Worm (Caenorhabditis elegans): ENCODE measurements around the gene zipt-13.

The zipt-13 gene

DNA sequence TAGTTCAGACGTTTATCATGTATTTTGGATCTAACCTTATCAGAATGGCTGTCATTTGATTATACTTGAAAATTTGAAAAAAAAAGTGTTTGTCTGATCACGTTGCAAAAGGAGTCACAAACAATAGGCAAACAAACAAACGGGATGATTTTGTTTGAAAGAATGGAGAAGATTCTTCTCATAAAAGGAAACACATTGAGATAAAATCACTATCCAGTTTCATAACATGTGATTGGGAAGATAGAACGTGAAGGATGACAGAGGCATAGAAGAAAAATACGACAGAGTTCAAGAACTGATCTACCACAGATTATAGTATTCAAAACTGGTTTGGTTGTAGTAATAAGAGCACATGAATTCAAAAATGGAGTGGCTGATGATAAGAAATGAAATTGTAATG is 18.0 kb downstream of the zipt-13 start, which contains the start of gene F44A6.5 (continued):
- no peak for TF ChIP-seq zag-1 (tag; optimal IDR thresholded peaks at IDR 0.05)
- TF ChIP-seq nhr-42 (GFP tag; IDR thresholded peaks at IDR 0.05): 0 out of 2 replicates have a peak, but pooled peaks have one; percentile 1
- TF ChIP-seq dve-1 (tag; optimal IDR thresholded peaks at IDR 0.05; ENCODE audit: insufficient read depth): peak; percentile 91
- no peak for TF ChIP-seq ceh-32 (tag; optimal IDR thresholded peaks at IDR 0.05; ENCODE audit: poor library complexity)
- TF ChIP-seq tra-1 (GFP tag; IDR thresholded peaks at IDR 0.05): no peak
- TF ChIP-seq nhr-11 (tag; optimal IDR thresholded peaks at IDR 0.05): peak; percentile 40
- no peak for TF ChIP-seq ceh-28 (tag; optimal IDR thresholded peaks at IDR 0.05)
- TF ChIP-seq dmd-6 (GFP tag; IDR thresholded peaks at IDR 0.05): peak; percentile 56; the same call in 1 of the 2 replicates
- no peak for TF ChIP-seq tag-97 (GFP tag; IDR thresholded peaks at IDR 0.05)
- TF ChIP-seq ztf-7 (tag; optimal IDR thresholded peaks at IDR 0.05): peak; percentile 20
- no peak for TF ChIP-seq T26A8.4 (GFP tag; IDR thresholded peaks at IDR 0.05)
- no peak for TF ChIP-seq madf-5 (GFP tag; IDR thresholded peaks at IDR 0.05)
- TF ChIP-seq mdt-29 (GFP tag; IDR thresholded peaks at IDR 0.05): 0 out of 2 replicates have a peak, but pooled peaks have one; percentile 33
- no peak for TF ChIP-seq fos-1 (tag; optimal IDR thresholded peaks at IDR 0.05)
- no peak for TF ChIP-seq skn-1 (tag; optimal IDR thresholded peaks at IDR 0.05)
- TF ChIP-seq zip-11 (GFP tag; IDR thresholded peaks at IDR 0.05): no peak
- TF ChIP-seq vab-7 (GFP tag; IDR thresholded peaks at IDR 0.05): no peak
- TF ChIP-seq snpc-4 (tag; optimal IDR thresholded peaks at IDR 0.05): no peak
- no peak for TF ChIP-seq Y5F2A.4 (GFP tag; optimal IDR thresholded peaks at IDR 0.05)
- peak; percentile 20 for TF ChIP-seq mxl-3 (GFP tag; optimal IDR thresholded peaks at IDR 0.05)
- no peak for TF ChIP-seq daf-16 (GFP tag; optimal IDR thresholded peaks at IDR 0.05)
- peak; percentile 90 for TF ChIP-seq daf-16 (tag; optimal IDR thresholded peaks at IDR 0.05)
- no peak for TF ChIP-seq arid-1 (GFP tag; conservative IDR thresholded peaks at IDR 0.05)
- peak in 1 of 2 experiments; percentile 71 for TF ChIP-seq hif-1 (tag; optimal IDR thresholded peaks at IDR 0.05)
- peak in 1 of 2 experiments; percentile 85 for TF ChIP-seq mdl-1 (tag; optimal IDR thresholded peaks at IDR 0.05)
- peak; percentile 47 for TF ChIP-seq spr-1 (tag; optimal IDR thresholded peaks at IDR 0.05)

DNA sequence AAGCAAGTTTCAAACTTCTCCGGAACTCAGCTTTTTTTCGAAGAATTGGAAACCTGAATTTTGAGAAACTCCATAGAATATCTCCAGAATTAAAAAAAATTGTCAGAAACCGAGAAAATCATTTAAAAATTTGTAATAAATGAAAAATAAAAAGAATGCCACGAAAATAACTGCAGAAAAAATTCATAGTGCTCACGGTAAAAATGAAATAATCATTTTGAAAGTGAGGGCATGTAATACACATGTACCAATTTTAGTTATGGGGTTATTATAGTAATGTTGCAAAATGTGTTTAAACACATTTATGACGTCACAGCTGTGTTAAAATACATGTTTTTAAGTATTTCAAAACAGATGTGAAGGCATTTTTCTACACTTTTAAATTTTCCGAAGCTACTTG is 19.9 kb downstream of the zipt-13 start:
- TF ChIP-seq daf-16 (GFP tag; optimal IDR thresholded peaks at IDR 0.05) (no peak), daf-16 (tag; optimal IDR thresholded peaks at IDR 0.05) (peak; percentile 44), jun-1 (tag; optimal IDR thresholded peaks at IDR 0.05) (no peak), nhr-42 (GFP tag; IDR thresholded peaks at IDR 0.05) (no peak), lin-29 (GFP tag; IDR thresholded peaks at IDR 0.05) (peak; percentile 14; the same call in 1 of the 2 replicates), lin-13 (GFP tag; optimal IDR thresholded peaks at IDR 0.05) (no peak), mes-2 (tag; optimal IDR thresholded peaks at IDR 0.05; ENCODE audit: poor library complexity, severe bottlenecking) (no peak), Y75B8A.6 (GFP tag; IDR thresholded peaks at IDR 0.05) (no peak), hlh-30 (tag; optimal IDR thresholded peaks at IDR 0.05; ENCODE audit: insufficient read depth) (no peak), ztf-7 (tag; optimal IDR thresholded peaks at IDR 0.05) (no peak), madf-5 (GFP tag; IDR thresholded peaks at IDR 0.05) (no peak), lin-15B (tag; optimal IDR thresholded peaks at IDR 0.05) (no peak), tra-1 (GFP tag; IDR thresholded peaks at IDR 0.05) (no peak), dve-1 (tag; optimal IDR thresholded peaks at IDR 0.05; ENCODE audit: insufficient read depth) (no peak), daf-19 (GFP tag; conservative IDR thresholded peaks at IDR 0.05) (no peak), arid-1 (GFP tag; conservative IDR thresholded peaks at IDR 0.05) (0 out of 2 replicates have a peak, but pooled peaks have one; percentile 20), F26F4.8 (GFP tag; conservative IDR thresholded peaks at IDR 0.05) (no peak), T26A8.4 (GFP tag; IDR thresholded peaks at IDR 0.05) (peak; percentile 54), fos-1 (tag; optimal IDR thresholded peaks at IDR 0.05) (no peak), ceh-20 (GFP tag; IDR thresholded peaks at IDR 0.05) (peak; percentile 16; the same call in 1 of the 2 replicates), saeg-2 (GFP tag; IDR thresholded peaks at IDR 0.05) (0 out of 2 replicates have a peak, but pooled peaks have one; percentile 51), nhr-111 (GFP tag; optimal IDR thresholded peaks at IDR 0.05) (no peak), lir-3 (tag; optimal IDR thresholded peaks at IDR 0.05) (no peak), nhr-77 (tag; optimal IDR thresholded peaks at IDR 0.05) (no peak), F37D6.2 (tag; optimal IDR thresholded peaks at IDR 0.05) (no peak), mxl-3 (GFP tag; optimal IDR thresholded peaks at IDR 0.05) (no peak), ceh-32 (tag; optimal IDR thresholded peaks at IDR 0.05; ENCODE audit: poor library complexity) (no peak), ceh-44 (GFP tag; IDR thresholded peaks at IDR 0.05) (no peak), ceh-28 (tag; optimal IDR thresholded peaks at IDR 0.05) (no peak), php-3 (GFP tag; IDR thresholded peaks at IDR 0.05) (peak; percentile 48), skn-1 (tag; optimal IDR thresholded peaks at IDR 0.05) (no peak), zfp-3 (GFP tag; conservative IDR thresholded peaks at IDR 0.05) (no peak; the same call in 1 of the 2 replicates), nhr-25 (tag; optimal IDR thresholded peaks at IDR 0.05; ENCODE audit: borderline replicate concordance, insufficient read depth) (no peak), lin-38 (GFP tag; IDR thresholded peaks at IDR 0.05) (peak; percentile 10; the same call in 1 of the 2 replicates), aha-1 (tag) (no peak)

All from whole organism, L4 larva.